Fruit fly (Drosophila melanogaster): ENCODE measurements around the gene Srp54k.

Srp54k gene

DNA sequence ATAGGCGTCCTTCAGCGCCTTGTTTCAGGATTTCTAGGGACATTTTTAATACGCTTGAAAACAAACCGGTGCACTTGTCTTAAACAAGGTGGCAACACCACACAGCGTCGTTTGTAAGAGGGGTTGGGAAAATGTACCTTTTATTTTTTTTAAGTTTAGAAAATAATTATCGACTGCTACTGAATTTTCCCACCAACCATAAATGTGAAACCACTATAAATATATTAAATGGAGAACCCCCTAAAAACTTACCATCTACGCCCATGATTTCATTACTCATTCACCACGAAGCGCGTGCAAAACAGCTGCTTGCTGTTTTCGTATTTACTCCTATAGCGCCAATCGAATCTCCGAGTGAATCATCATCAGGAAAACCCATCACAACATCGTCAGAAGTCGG, 13.2 kb upstream of the Srp54k start, which contains the start of the genes Tcs5 and CHMP2B (continued):
- TF ChIP-seq Oaz (GFP tag; IDR thresholded peaks at IDR 0.05) (peak; percentile 100), wor (GFP tag; IDR thresholded peaks at IDR 0.05) (peak; percentile 100), CG7357 (GFP tag; IDR thresholded peaks at IDR 0.05) (peak; percentile 100), Side (GFP tag; optimal IDR thresholded peaks at IDR 0.05) (peak; percentile 99), C15 (GFP tag; IDR thresholded peaks at IDR 0.05) (peak; percentile 100), CG33557 (GFP tag; optimal IDR thresholded peaks at IDR 0.05) (peak; percentile 99), CG4282 (GFP tag; optimal IDR thresholded peaks at IDR 0.05) (peak; percentile 99), CG12299 (tag; optimal IDR thresholded peaks at IDR 0.05) (peak; percentile 99), Gsc (GFP tag; IDR thresholded peaks at IDR 0.05) (peak; percentile 100), CTCF (GFP tag; optimal IDR thresholded peaks at IDR 0.05) (peak; percentile 77), CG13123 (GFP tag; optimal IDR thresholded peaks at IDR 0.05) (peak; percentile 99), CG13287 (GFP tag; IDR thresholded peaks at IDR 0.05; ENCODE audit: partially characterized antibody) (peak; percentile 47; the same call in 1 of the 2 replicates), E2f1 (GFP tag; IDR thresholded peaks at IDR 0.05) (peak; percentile 100), Taf1 (GFP tag; IDR thresholded peaks at IDR 0.05) (peak; percentile 100), B-H2 (GFP tag; optimal IDR thresholded peaks at IDR 0.05) (peak; percentile 100), nau (GFP tag; optimal IDR thresholded peaks at IDR 0.05) (peak; percentile 99), gfzf (GFP tag; optimal IDR thresholded peaks at IDR 0.05) (peak; percentile 44), D19A (tag; optimal IDR thresholded peaks at IDR 0.05) (peak; percentile 97), CG16813 (GFP tag; IDR thresholded peaks at IDR 0.05; ENCODE audit: partially characterized antibody) (peak; percentile 38; the same call in 1 of the 3 replicates), trem (tag; optimal IDR thresholded peaks at IDR 0.05) (peak; percentile 97), Ets65A (GFP tag) (peak; percentile 99), knrl (GFP tag; IDR thresholded peaks at IDR 0.05; ENCODE audit: partially characterized antibody) (peak; percentile 54), slp2 (GFP tag; optimal IDR thresholded peaks at IDR 0.05) (peak; percentile 100), lilli (GFP tag; optimal IDR thresholded peaks at IDR 0.05) (peak; percentile 100), Sry-β (GFP tag; optimal IDR thresholded peaks at IDR 0.05) (peak; percentile 80), CG6654 (GFP tag; optimal IDR thresholded peaks at IDR 0.05) (peak; percentile 96), sc (optimal IDR thresholded peaks at IDR 0.05) (no peak), sc (GFP tag; optimal IDR thresholded peaks at IDR 0.05) (peak; percentile 100), tll (GFP tag; optimal IDR thresholded peaks at IDR 0.05) (peak in 1 of 2 experiments; percentile 87), CG1647 (GFP tag; optimal IDR thresholded peaks at IDR 0.05) (peak; percentile 100), Sry-δ (GFP tag; optimal IDR thresholded peaks at IDR 0.05) (peak; percentile 85), Chrac-16 (GFP tag; optimal IDR thresholded peaks at IDR 0.05) (peak; percentile 100), CG7987 (GFP tag; optimal IDR thresholded peaks at IDR 0.05) (peak; percentile 99), CG14050 (GFP tag; IDR thresholded peaks at IDR 0.05) (peak; percentile 100), CG12155 (GFP tag; optimal IDR thresholded peaks at IDR 0.05) (peak; percentile 99), HLH54F (GFP tag; optimal IDR thresholded peaks at IDR 0.05) (peak; percentile 100), org-1 (GFP tag; optimal IDR thresholded peaks at IDR 0.05) (peak; percentile 99), kah (GFP tag; optimal IDR thresholded peaks at IDR 0.05) (peak; percentile 98), p53 (GFP tag; optimal IDR thresholded peaks at IDR 0.05) (peak; percentile 98), HmgZ (tag; optimal IDR thresholded peaks at IDR 0.05) (peak; percentile 100), CG12071 (GFP tag; optimal IDR thresholded peaks at IDR 0.05) (peak; percentile 99), kni (GFP tag; optimal IDR thresholded peaks at IDR 0.05) (peak; percentile 98), CG32772 (GFP tag; IDR thresholded peaks at IDR 0.05) (peak; percentile 100), CG9437 (GFP tag; optimal IDR thresholded peaks at IDR 0.05) (peak; percentile 96), usp (GFP tag; optimal IDR thresholded peaks at IDR 0.05) (no peak), CG17568 (GFP tag; optimal IDR thresholded peaks at IDR 0.05) (no peak), CG10462 (GFP tag; optimal IDR thresholded peaks at IDR 0.05) (peak; percentile 100)

Measured in whole organism, embryonic.